Worm (Caenorhabditis elegans): ENCODE data around the gene glb-3.
"Not testable (repeated sequence)": the region's sequence is repeated elsewhere in the genome, so short reads cannot be mapped to it uniquely, and the experiment has no call there.

glb-3 gene

DNA sequence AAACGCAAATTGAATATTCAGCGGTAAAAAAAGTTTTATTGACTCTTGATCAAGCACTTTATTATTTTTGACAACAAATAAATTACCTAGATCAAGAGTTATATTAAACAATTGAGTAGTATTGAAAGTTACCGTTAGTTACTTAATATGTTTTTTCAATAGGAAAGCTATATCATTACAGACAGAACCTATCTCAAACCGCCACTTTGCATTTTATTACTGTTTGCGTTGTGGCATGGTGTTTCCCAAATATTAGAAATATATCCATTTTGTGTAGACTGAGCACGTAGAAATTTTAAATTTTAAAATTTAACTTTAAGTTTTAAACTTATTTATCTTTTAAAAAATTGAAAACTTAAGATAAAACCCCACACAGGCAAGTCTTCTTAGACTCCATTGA lies 30.0 kb upstream of the glb-3 start:
- no peak for TF ChIP-seq hlh-4 (tag; optimal IDR thresholded peaks at IDR 0.05)
- TF ChIP-seq blmp-1 (tag; optimal IDR thresholded peaks at IDR 0.05) = no peak
- TF ChIP-seq swsn-7 (tag; optimal IDR thresholded peaks at IDR 0.05) = no peak
- TF ChIP-seq fos-1 (tag; optimal IDR thresholded peaks at IDR 0.05) = no peak
- no peak for TF ChIP-seq ztf-4 (tag; optimal IDR thresholded peaks at IDR 0.05)
- no peak for TF ChIP-seq mep-1 (tag; optimal IDR thresholded peaks at IDR 0.05)
- no peak for TF ChIP-seq ets-5 (GFP tag; IDR thresholded peaks at IDR 0.05)

DNA sequence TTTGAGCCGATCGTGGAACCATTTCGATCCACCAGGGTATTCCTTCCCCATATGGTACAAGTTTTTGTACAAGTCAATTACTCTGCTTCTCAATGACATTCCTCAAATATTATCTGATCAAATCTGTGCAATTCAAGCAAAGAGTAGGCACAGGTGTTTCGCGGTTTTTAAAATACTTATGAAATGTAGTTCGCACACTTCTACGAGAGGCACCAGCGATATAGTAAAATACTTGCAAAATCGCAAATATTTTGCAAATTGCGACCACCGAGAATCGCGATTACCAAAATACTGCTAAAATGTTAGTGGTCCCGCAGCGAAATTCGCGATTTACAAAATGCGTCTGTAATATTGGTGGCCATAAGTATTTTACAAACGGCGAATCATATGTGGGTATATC lies 24.7 kb upstream of the glb-3 start, which contains the start of gene Y42A5A.5:
Gene Y42A5A.5 (minus strand): TSS at position 101 of the 400 bp plus-strand sequence.
- TF ChIP-seq unc-98 (GFP tag; IDR thresholded peaks at IDR 0.05); swsn-7 (tag; optimal IDR thresholded peaks at IDR 0.05); lin-13 (GFP tag; optimal IDR thresholded peaks at IDR 0.05): not testable (repeated sequence)

DNA sequence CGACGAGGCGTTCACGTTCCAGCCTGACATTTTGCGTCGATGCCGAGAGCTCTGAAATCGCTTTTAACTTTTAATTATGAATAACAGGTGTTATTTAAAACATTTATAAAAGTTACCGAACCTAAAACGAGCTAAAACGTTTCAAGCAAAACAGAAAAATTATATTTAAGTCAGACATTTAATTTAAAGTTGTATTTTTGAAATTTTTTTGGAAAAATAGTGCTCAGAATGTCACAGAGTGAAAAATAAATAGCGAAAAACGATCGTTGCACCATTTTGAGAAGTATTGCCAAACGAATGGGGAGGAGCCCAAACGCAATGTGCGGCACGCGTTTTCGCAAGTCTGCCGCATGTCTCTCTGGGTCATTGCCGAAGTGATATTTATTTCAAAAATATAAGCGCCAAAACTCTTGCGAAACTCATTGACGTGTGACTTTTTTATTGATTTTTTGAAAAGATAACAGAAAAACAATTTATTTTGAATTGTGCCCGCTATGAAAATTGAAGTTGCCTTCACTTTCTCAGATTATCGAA lies 21.3 kb upstream of the glb-3 start, which contains the start of gene erfa-3:
Gene erfa-3 (minus strand): TSS at position 51 of the 534 bp plus-strand sequence.
- TF ChIP-seq egl-27 (tag; optimal IDR thresholded peaks at IDR 0.05) (no peak), nhr-85 (tag) (peak; percentile 76), hlh-4 (tag; optimal IDR thresholded peaks at IDR 0.05) (no peak), lin-13 (GFP tag; optimal IDR thresholded peaks at IDR 0.05) (no peak), ztf-11 (tag; optimal IDR thresholded peaks at IDR 0.05) (peak in 1 of 2 experiments; percentile 48), ceh-82 (tag; optimal IDR thresholded peaks at IDR 0.05) (peak; percentile 64 to 73 (median 70)), mef-2 (tag; optimal IDR thresholded peaks at IDR 0.05) (no peak), xbp-1 (tag; optimal IDR thresholded peaks at IDR 0.05) (peak; percentile 62), C34B4.2 (tag; optimal IDR thresholded peaks at IDR 0.05) (no peak), irx-1 (tag; optimal IDR thresholded peaks at IDR 0.05) (peak; percentile 44), egl-13 (tag; optimal IDR thresholded peaks at IDR 0.05) (peak; percentile 53), nhr-19 (GFP tag; conservative IDR thresholded peaks at IDR 0.05) (peak; percentile 53), lin-35 (GFP tag; optimal IDR thresholded peaks at IDR 0.05) (peak; percentile 40 to 72), nhr-84 (tag; optimal IDR thresholded peaks at IDR 0.05) (peak; percentile 5), efl-3 (GFP tag; optimal IDR thresholded peaks at IDR 0.05) (no peak), pqm-1 (tag; optimal IDR thresholded peaks at IDR 0.05) (no peak), dsc-1 (tag; optimal IDR thresholded peaks at IDR 0.05) (peak; percentile 68), zag-1 (tag; optimal IDR thresholded peaks at IDR 0.05) (no peak), tlp-1 (tag; optimal IDR thresholded peaks at IDR 0.05) (no peak), lin-39 (tag; optimal IDR thresholded peaks at IDR 0.05) (peak; percentile 62), hpl-2 (GFP tag; optimal IDR thresholded peaks at IDR 0.05) (peak; percentile 25), jun-1 (tag; optimal IDR thresholded peaks at IDR 0.05) (peak; percentile 33), dpl-1 (GFP tag; optimal IDR thresholded peaks at IDR 0.05) (peak; percentile 55 to 62 (median 59)), blmp-1 (tag; optimal IDR thresholded peaks at IDR 0.05) (no peak), C04F5.9 (tag; optimal IDR thresholded peaks at IDR 0.05) (no peak), mep-1 (tag; optimal IDR thresholded peaks at IDR 0.05) (peak; percentile 46), unc-30 (tag; optimal IDR thresholded peaks at IDR 0.05) (no peak), ama-1 (optimal IDR thresholded peaks at IDR 0.05) (no peak), grh-1 (GFP tag; IDR thresholded peaks at IDR 0.05) (peak; percentile 51; the same call in 1 of the 2 replicates), fos-1 (tag; optimal IDR thresholded peaks at IDR 0.05) (no peak), unc-130 (tag; optimal IDR thresholded peaks at IDR 0.05) (peak; percentile 68), zip-4 (GFP tag; optimal IDR thresholded peaks at IDR 0.05) (peak; percentile 29), ceh-63 (GFP tag; optimal IDR thresholded peaks at IDR 0.05) (no peak), efl-1 (optimal IDR thresholded peaks at IDR 0.05) (peak; percentile 54 to 65), efl-1 (GFP tag; optimal IDR thresholded peaks at IDR 0.05 in 1 of 2) (peak; percentile 52 to 95), mdl-1 (tag; optimal IDR thresholded peaks at IDR 0.05) (peak in 1 of 2 experiments; percentile 64), lin-14 (GFP tag; optimal IDR thresholded peaks at IDR 0.05) (peak; percentile 59), unc-62 (GFP tag; optimal IDR thresholded peaks at IDR 0.05) (no peak), fkh-4 (tag; optimal IDR thresholded peaks at IDR 0.05; ENCODE audit: borderline replicate concordance) (no peak), rnt-1 (tag; optimal IDR thresholded peaks at IDR 0.05) (peak; percentile 85), swsn-7 (tag; optimal IDR thresholded peaks at IDR 0.05) (peak; percentile 66), ets-5 (GFP tag; IDR thresholded peaks at IDR 0.05) (no peak), lir-3 (tag; optimal IDR thresholded peaks at IDR 0.05; ENCODE audit: poor library complexity) (peak; percentile 15), ceh-90 (tag; optimal IDR thresholded peaks at IDR 0.05) (no peak), ztf-4 (tag; optimal IDR thresholded peaks at IDR 0.05) (peak; percentile 27), pax-3 (tag; optimal IDR thresholded peaks at IDR 0.05) (no peak)

Measured in whole organism, L1 larva.